Fruit fly (Drosophila melanogaster) whole organism, embryonic: ENCODE results near the gene Bub1.

Source experiments
- Atf6 ChIP-seq: fragments of 200-800 bp; sonication (Bioruptor generic); IDR thresholded peaks from 2 replicates; pipeline ENCODE4 v1.3.6; 2022; ENCODE audit warnings: missing biosample characterization, missing genetic modification characterization
- C15 ChIP-seq: fragments of 200-800 bp; sonication (Bioruptor generic); IDR thresholded peaks from 3 replicates; pipeline ENCODE4 v1.3.6; 2022; ENCODE audit warnings: missing biosample characterization, missing genetic modification characterization
- CG10274 ChIP-seq: fragments of 200-800 bp; sonication (Bioruptor generic); optimal IDR thresholded peaks from 3 replicates; lab custom pipeline; 2017; ENCODE audit warnings: missing biosample characterization, mild to moderate bottlenecking, missing genetic modification characterization
- CG10979 ChIP-seq: fragments of 200-800 bp; sonication (Bioruptor generic); optimal IDR thresholded peaks from 2 replicates; lab custom pipeline; 2018; ENCODE audit warnings: missing biosample characterization, mild to moderate bottlenecking, missing genetic modification characterization, moderate library complexity
- CG11093 ChIP-seq: fragments of 200-800 bp; sonication (Bioruptor generic); IDR thresholded peaks from 3 replicates; pipeline ENCODE4 v1.3.6; 2022; ENCODE audit warnings: missing biosample characterization, missing genetic modification characterization
- CG12071 ChIP-seq: fragments of 200-800 bp; sonication (Bioruptor generic); optimal IDR thresholded peaks from 3 replicates; lab custom pipeline; 2018; ENCODE audit warnings: missing biosample characterization, mild to moderate bottlenecking, missing genetic modification characterization
- CG12769 ChIP-seq: fragments of 200-800 bp; sonication (Bioruptor generic); optimal IDR thresholded peaks from 2 replicates; lab custom pipeline; 2019; ENCODE audit warnings: missing biosample characterization, mild to moderate bottlenecking, missing genetic modification characterization, moderate library complexity
- CG13123 ChIP-seq: fragments of 200-800 bp; sonication (Bioruptor generic); optimal IDR thresholded peaks from 2 replicates; lab custom pipeline; 2016; ENCODE audit warnings: missing biosample characterization, missing genetic modification characterization
- CG14441 ChIP-seq: fragments of 200-800 bp; sonication (Bioruptor generic); IDR thresholded peaks from 2 replicates; pipeline ENCODE4 v1.3.6; 2022; ENCODE audit warnings: missing biosample characterization, missing genetic modification characterization
- CG14667 ChIP-seq: fragments of 200-800 bp; sonication (Bioruptor generic); IDR thresholded peaks from 2 replicates; pipeline ENCODE4 v1.3.6; 2022; ENCODE audit warnings: missing biosample characterization, missing genetic modification characterization
- CG1602 ChIP-seq: fragments of 200-800 bp; sonication (Bioruptor generic); optimal IDR thresholded peaks from 3 replicates; lab custom pipeline; 2016; ENCODE audit warnings: missing biosample characterization, missing genetic modification characterization
- CG16813 ChIP-seq: fragments of 200-800 bp; sonication (Bioruptor generic); IDR thresholded peaks from 3 replicates; pipeline ENCODE4 v1.3.6; 2022; ENCODE audit warnings: missing biosample characterization, missing genetic modification characterization; ENCODE audit not compliant: partially characterized antibody
- CG17328 ChIP-seq: fragments of 200-800 bp; sonication (Bioruptor generic); IDR thresholded peaks from 2 replicates; pipeline ENCODE4 v1.3.6; 2022; ENCODE audit warnings: missing biosample characterization, missing genetic modification characterization
- CG18011 ChIP-seq: fragments of 200-800 bp; sonication (Bioruptor generic); optimal IDR thresholded peaks from 2 replicates; lab custom pipeline; 2017; ENCODE audit warnings: missing biosample characterization, missing genetic modification characterization, mild to moderate bottlenecking, moderate library complexity, missing genotype
- CG18764 ChIP-seq: fragments of 200-800 bp; sonication (Bioruptor generic); optimal IDR thresholded peaks from 3 replicates; lab custom pipeline; 2016; ENCODE audit warnings: missing biosample characterization, missing genetic modification characterization
- CG2199 ChIP-seq: fragments of 200-800 bp; sonication (Bioruptor generic); IDR thresholded peaks from 3 replicates; pipeline ENCODE4 v1.3.6; 2022; ENCODE audit warnings: missing biosample characterization, missing genetic modification characterization
- CG2712 ChIP-seq: fragments of 200-800 bp; optimal IDR thresholded peaks from 3 replicates; lab custom pipeline; 2019; ENCODE audit warnings: missing biosample characterization, mild to moderate bottlenecking, missing genetic modification characterization, moderate library complexity
- CG4404 ChIP-seq: fragments of 200-800 bp; sonication (Bioruptor generic); IDR thresholded peaks from 2 replicates; pipeline ENCODE4 v1.3.6; 2022; ENCODE audit warnings: missing biosample characterization, missing genetic modification characterization
- CG4820 ChIP-seq: fragments of 200-800 bp; sonication (Bioruptor generic); optimal IDR thresholded peaks from 3 replicates; lab custom pipeline; 2016; ENCODE audit warnings: missing biosample characterization, missing genetic modification characterization
- CG5953 ChIP-seq: fragments of 200-800 bp; sonication (Bioruptor generic); IDR thresholded peaks from 2 replicates; pipeline ENCODE4 v1.3.6; 2022; ENCODE audit warnings: missing biosample characterization, missing genetic modification characterization
- CG6175 ChIP-seq: fragments of 200-800 bp; sonication (Bioruptor generic); IDR thresholded peaks from 3 replicates; pipeline ENCODE4 v1.3.6; 2022; ENCODE audit warnings: missing biosample characterization, missing genetic modification characterization
- CG7928 ChIP-seq: fragments of 200-800 bp; sonication (Bioruptor generic); optimal IDR thresholded peaks from 2 replicates; lab custom pipeline; 2017; ENCODE audit warnings: missing biosample characterization, mild to moderate bottlenecking, missing genetic modification characterization
- CG7987 ChIP-seq: fragments of 200-800 bp; sonication (Bioruptor generic); optimal IDR thresholded peaks from 2 replicates; lab custom pipeline; 2018; ENCODE audit warnings: missing biosample characterization, mild to moderate bottlenecking, missing genetic modification characterization, moderate library complexity
- CTCF ChIP-seq: fragments of 200-800 bp; sonication (Bioruptor generic); optimal IDR thresholded peaks from 2 replicates; lab custom pipeline; 2017; ENCODE audit warnings: missing biosample characterization, mild to moderate bottlenecking, missing genetic modification characterization, moderate library complexity
- Chrac-16 ChIP-seq: fragments of 200-800 bp; sonication (Bioruptor generic); optimal IDR thresholded peaks from 3 replicates; lab custom pipeline; 2016; ENCODE audit warnings: missing biosample characterization, missing genetic modification characterization
- Dip3 ChIP-seq: fragments of 200-800 bp; sonication (Bioruptor generic); optimal IDR thresholded peaks from 3 replicates; lab custom pipeline; 2016; ENCODE audit warnings: missing biosample characterization, missing genetic modification characterization
- Dref ChIP-seq: fragments of 200-800 bp; sonication (Bioruptor generic); IDR thresholded peaks from 2 replicates; pipeline ENCODE4 v1.3.6; 2022; ENCODE audit warnings: missing biosample characterization, missing genetic modification characterization
- Elba2 ChIP-seq: fragments of 200-800 bp; sonication (Bioruptor generic); optimal IDR thresholded peaks from 3 replicates; lab custom pipeline; 2016; ENCODE audit warnings: missing biosample characterization, missing genetic modification characterization
- Hand ChIP-seq: fragments of 200-800 bp; sonication (Bioruptor generic); optimal IDR thresholded peaks from 2 replicates; lab custom pipeline; 2017; ENCODE audit warnings: mild to moderate bottlenecking, missing biosample characterization, missing genetic modification reagents, missing genetic modification characterization
- Hsf ChIP-seq: fragments of 200-800 bp; sonication (Bioruptor generic); optimal IDR thresholded peaks from 3 replicates; lab custom pipeline; 2016; ENCODE audit warnings: missing biosample characterization, missing genetic modification characterization
- Mrtf ChIP-seq: fragments of 200-800 bp; sonication (Bioruptor generic); IDR thresholded peaks from 3 replicates; pipeline ENCODE4 v1.3.6; 2022; ENCODE audit warnings: missing biosample characterization, missing genetic modification characterization
- NC2α ChIP-seq: fragments of 200-800 bp; sonication (Bioruptor generic); optimal IDR thresholded peaks from 2 replicates; lab custom pipeline; 2016; ENCODE audit warnings: missing biosample characterization, missing genetic modification characterization
- Sry-β ChIP-seq: fragments of 200-800 bp; sonication (Bioruptor generic); optimal IDR thresholded peaks from 2 replicates; lab custom pipeline; 2018; ENCODE audit warnings: missing biosample characterization, mild to moderate bottlenecking, missing genetic modification characterization, moderate library complexity
- ci ChIP-seq: fragments of 200-800 bp; sonication (Bioruptor generic); IDR thresholded peaks from 3 replicates; pipeline ENCODE4 v1.3.6; 2022; ENCODE audit warnings: missing biosample characterization, missing genetic modification characterization
- crc ChIP-seq: fragments of 200-800 bp; sonication (Bioruptor generic); optimal IDR thresholded peaks from 2 replicates; lab custom pipeline; 2016; ENCODE audit warnings: missing biosample characterization, missing genetic modification characterization
- croc ChIP-seq: fragments of 200-800 bp; sonication (Bioruptor generic); conservative IDR thresholded peaks from 3 replicates; pipeline ENCODE4 v1.3.6; 2022; ENCODE audit warnings: missing biosample characterization, missing genetic modification characterization
- danr ChIP-seq: fragments of 200-800 bp; sonication (Bioruptor generic); IDR thresholded peaks from 2 replicates; pipeline ENCODE4 v1.3.6; 2022; ENCODE audit warnings: missing biosample characterization, missing genetic modification characterization
- dati ChIP-seq: fragments of 200-800 bp; sonication (Bioruptor generic); IDR thresholded peaks from 2 replicates; pipeline ENCODE4 v1.3.6; 2022; ENCODE audit warnings: missing biosample characterization, missing genetic modification characterization
- grau ChIP-seq: fragments of 200-800 bp; optimal IDR thresholded peaks from 3 replicates; lab custom pipeline; 2019; ENCODE audit warnings: missing biosample characterization, mild to moderate bottlenecking, missing genetic modification characterization, moderate library complexity
- h ChIP-seq: fragments of >200 bp; optimal IDR thresholded peaks from 2 replicates; lab custom pipeline; 2017
- jing ChIP-seq: fragments of 200-800 bp; sonication (Bioruptor generic); optimal IDR thresholded peaks from 2 replicates; lab custom pipeline; 2018; ENCODE audit warnings: missing biosample characterization, mild to moderate bottlenecking, missing genetic modification characterization
- lbe ChIP-seq: fragments of 200-800 bp; sonication (Bioruptor generic); optimal IDR thresholded peaks from 2 replicates; lab custom pipeline; 2016; ENCODE audit warnings: missing biosample characterization, mild to moderate bottlenecking, missing genetic modification characterization
- mld ChIP-seq: fragments of 200-800 bp; sonication (Bioruptor generic); IDR thresholded peaks from 3 replicates; pipeline ENCODE4 v1.3.6; 2022; ENCODE audit warnings: missing biosample characterization, missing genetic modification characterization; ENCODE audit not compliant: partially characterized antibody
- nerfin-2 ChIP-seq: fragments of 200-800 bp; sonication (Bioruptor generic); IDR thresholded peaks from 2 replicates; pipeline ENCODE4 v1.3.6; 2022; ENCODE audit warnings: missing biosample characterization, missing genetic modification characterization; ENCODE audit not compliant: partially characterized antibody
- phol ChIP-seq: fragments of 200-800 bp; sonication (Bioruptor generic); optimal IDR thresholded peaks from 3 replicates; lab custom pipeline; 2018; ENCODE audit warnings: missing biosample characterization, mild to moderate bottlenecking, missing genetic modification characterization, moderate library complexity
- rib ChIP-seq: fragments of 200-800 bp; sonication (Bioruptor generic); IDR thresholded peaks from 2 replicates; pipeline ENCODE4 v1.3.6; 2022; ENCODE audit warnings: missing biosample characterization, missing genetic modification characterization
- sob ChIP-seq: fragments of 200-800 bp; sonication (Bioruptor generic); IDR thresholded peaks from 2 replicates; pipeline ENCODE4 v1.3.6; 2022; ENCODE audit warnings: missing biosample characterization, missing genetic modification characterization
- sqz ChIP-seq: fragments of 200-800 bp; sonication (Bioruptor generic); optimal IDR thresholded peaks from 3 replicates; lab custom pipeline; 2018; ENCODE audit warnings: missing biosample characterization, mild to moderate bottlenecking, missing genetic modification characterization
- tll ChIP-seq, 2 experiments: fragments of 200-800 bp in 1 of 2; fragments of >200 bp in 1 of 2; sonication (Bioruptor generic) in 1 of 2; optimal IDR thresholded peaks; 2 replicates each; lab custom pipeline; 2017 to 2019; ENCODE audit warnings: missing biosample characterization in 2 of 2, missing genetic modification characterization in 2 of 2, mild to moderate bottlenecking in 1 of 2, moderate library complexity in 1 of 2
- tx ChIP-seq: fragments of 200-800 bp; sonication (Bioruptor generic); optimal IDR thresholded peaks from 2 replicates; lab custom pipeline; 2016; ENCODE audit warnings: missing biosample characterization, missing genetic modification characterization
- vfl ChIP-seq: fragments of 200-800 bp; sonication (Bioruptor generic); optimal IDR thresholded peaks from 2 replicates; lab custom pipeline; 2016; ENCODE audit warnings: missing biosample characterization, missing genetic modification characterization
- wek ChIP-seq: fragments of 200-800 bp; sonication (Bioruptor generic); optimal IDR thresholded peaks from 3 replicates; lab custom pipeline; 2018; ENCODE audit warnings: missing biosample characterization, mild to moderate bottlenecking, missing genetic modification characterization, moderate library complexity

The Bub1 gene

dm6 chr2L:5292977-5293513 is 14.4 kb downstream of the Bub1 start (continued):
- TF ChIP-seq Elba2 (GFP tag; lab: Kevin White, UChicago) (peak; percentile 59), CG6175 (GFP tag; lab: Robert Waterston, UW) (no peak), CG14667 (peak; percentile 39; the same call in 1 of the 2 replicates), nerfin-2 (no peak), grau (tag; lab: Kevin White, UChicago) (peak; percentile 65), C15 (GFP tag; lab: Robert Waterston, UW) (no peak), CG10274 (GFP tag; lab: Kevin White, UChicago) (peak; percentile 58), crc (GFP tag; lab: Kevin White, UChicago) (peak; percentile 55), croc (GFP tag; lab: Robert Waterston, UW) (peak; percentile 78), CG18011 (no peak), phol (peak; percentile 86), CG11093 (GFP tag; lab: Robert Waterston, UW) (peak; percentile 58; the same call in 2 of the 3 replicates), Hsf (GFP tag; lab: Kevin White, UChicago) (peak; percentile 72), CG12769 (tag; lab: Kevin White, UChicago) (peak; percentile 49), CG10979 (tag; lab: Kevin White, UChicago) (peak; percentile 91), Hand (GFP tag; lab: Kevin White, UChicago) (peak; percentile 25), jing (GFP tag; lab: Kevin White, UChicago) (peak; percentile 40), CG7928 (GFP tag; lab: Kevin White, UChicago) (no peak), tll (GFP tag; optimal IDR thresholded peaks at IDR 0.05; lab: Kevin White, UChicago) (peak in 1 of 2 experiments; percentile 22), CG14441 (GFP tag; lab: Robert Waterston, UW) (peak; percentile 45; the same call in 1 of the 2 replicates), vfl (GFP tag; lab: Kevin White, UChicago) (no peak), CG1602 (GFP tag; lab: Kevin White, UChicago) (peak; percentile 55), h (lab: Kevin White, UChicago) (no peak), Mrtf (GFP tag; lab: Robert Waterston, UW) (peak; percentile 31; the same call in 1 of the 3 replicates), CG12071 (GFP tag; lab: Kevin White, UChicago) (peak; percentile 62), dati (GFP tag; lab: Robert Waterston, UW) (no peak), rib (GFP tag; lab: Robert Waterston, UW) (no peak), danr (GFP tag; lab: Robert Waterston, UW) (0 out of 2 replicates have a peak, but pooled peaks have one; percentile 11), mld (no peak), lbe (GFP tag; lab: Kevin White, UChicago) (peak; percentile 98), Dref (GFP tag; lab: Robert Waterston, UW) (no peak), CG4404 (peak; percentile 37; the same call in 1 of the 2 replicates), CG16813 (no peak), CG5953 (GFP tag; lab: Robert Waterston, UW) (no peak), wek (GFP tag; lab: Kevin White, UChicago) (peak; percentile 50), CG17328 (GFP tag; lab: Robert Waterston, UW) (peak; percentile 72), ci (peak; percentile 78), sqz (GFP tag; lab: Kevin White, UChicago) (peak; percentile 62), CG18764 (GFP tag; lab: Kevin White, UChicago) (peak; percentile 44), CG7987 (GFP tag; lab: Kevin White, UChicago) (no peak), sob (GFP tag; lab: Robert Waterston, UW) (peak; percentile 34; the same call in 1 of the 2 replicates), Dip3 (GFP tag; lab: Kevin White, UChicago) (no peak), CG4820 (GFP tag; lab: Kevin White, UChicago) (peak; percentile 72), CG2712 (tag; lab: Kevin White, UChicago) (peak; percentile 91), CG13123 (GFP tag; lab: Kevin White, UChicago) (peak; percentile 4), Sry-β (peak; percentile 14), Atf6 (GFP tag; lab: Robert Waterston, UW) (no peak), Chrac-16 (peak; percentile 66), CTCF (peak; percentile 13), CG2199 (no peak), NC2α (GFP tag; lab: Kevin White, UChicago) (peak; percentile 44), tx (GFP tag; lab: Kevin White, UChicago) (peak; percentile 27)
